Worm (Caenorhabditis elegans): ENCODE data around the gene K02G10.15.

The K02G10.15 gene

ce11 chrX:4667788-4668187 lies 14.7 kb downstream of the K02G10.15 start, which contains the start of gene mfsd-12:
mfsd-12 (plus strand) TSS chrX:4668088.
- TF ChIP-seq sea-1 (GFP tag; conservative IDR thresholded peaks at IDR 0.05), result no peak
- no peak for TF ChIP-seq tbx-37 (GFP tag; conservative IDR thresholded peaks at IDR 0.05)
- no peak for TF ChIP-seq hmg-4 (GFP tag; optimal IDR thresholded peaks at IDR 0.05)
- TF ChIP-seq scrt-1 (GFP tag; IDR thresholded peaks at IDR 0.05), result no peak
- no peak for TF ChIP-seq ets-7 (tag; optimal IDR thresholded peaks at IDR 0.05)
- TF ChIP-seq F13C5.2 (tag; optimal IDR thresholded peaks at IDR 0.05), result no peak
- TF ChIP-seq flt-1 (GFP tag; IDR thresholded peaks at IDR 0.05), result no peak
- no peak for TF ChIP-seq ceh-36 (tag; optimal IDR thresholded peaks at IDR 0.05)
- no peak for TF ChIP-seq pes-1 (GFP tag; IDR thresholded peaks at IDR 0.05)
- TF ChIP-seq tbx-11 (GFP tag; IDR thresholded peaks at IDR 0.05), result no peak
- TF ChIP-seq B0310.2 (tag; optimal IDR thresholded peaks at IDR 0.05), result no peak
- TF ChIP-seq hnd-1 (tag; optimal IDR thresholded peaks at IDR 0.05), result no peak
- TF ChIP-seq ceh-13 (GFP tag; optimal IDR thresholded peaks at IDR 0.05), result no peak
- TF ChIP-seq ama-1 (optimal IDR thresholded peaks at IDR 0.05), result no peak

ce11 chrX:4664649-4665048 lies 17.9 kb downstream of the K02G10.15 start:
- TF ChIP-seq F13C5.2 (tag; optimal IDR thresholded peaks at IDR 0.05) (no peak), tbx-37 (GFP tag; conservative IDR thresholded peaks at IDR 0.05) (no peak), ceh-13 (GFP tag; optimal IDR thresholded peaks at IDR 0.05) (no peak), sea-1 (GFP tag; conservative IDR thresholded peaks at IDR 0.05) (no peak), tra-4 (tag; optimal IDR thresholded peaks at IDR 0.05) (no peak), hnd-1 (tag; optimal IDR thresholded peaks at IDR 0.05) (no peak), ceh-36 (tag; optimal IDR thresholded peaks at IDR 0.05) (no peak)

ce11 chrX:4662964-4663684 lies 19.4 kb downstream of the K02G10.15 start:
- TF ChIP-seq sea-1 (GFP tag; conservative IDR thresholded peaks at IDR 0.05) (no peak), tbx-11 (GFP tag; IDR thresholded peaks at IDR 0.05) (no peak), hmg-4 (GFP tag; optimal IDR thresholded peaks at IDR 0.05) (no peak), tra-4 (tag; optimal IDR thresholded peaks at IDR 0.05) (no peak), flt-1 (GFP tag; IDR thresholded peaks at IDR 0.05) (no peak), ets-7 (tag; optimal IDR thresholded peaks at IDR 0.05) (no peak), B0310.2 (tag; optimal IDR thresholded peaks at IDR 0.05) (no peak), pes-1 (GFP tag; IDR thresholded peaks at IDR 0.05) (no peak), ama-1 (optimal IDR thresholded peaks at IDR 0.05) (no peak), aly-1 (tag; optimal IDR thresholded peaks at IDR 0.05) (no peak), F13C5.2 (tag; optimal IDR thresholded peaks at IDR 0.05) (no peak), scrt-1 (GFP tag; IDR thresholded peaks at IDR 0.05) (no peak), ceh-13 (GFP tag; optimal IDR thresholded peaks at IDR 0.05) (no peak)

- TF ChIP-seq flt-1 (GFP tag; IDR thresholded peaks at IDR 0.05) (no peak), tbx-37 (GFP tag; conservative IDR thresholded peaks at IDR 0.05) (no peak), hmg-4 (GFP tag; optimal IDR thresholded peaks at IDR 0.05) (no peak), ets-7 (tag; optimal IDR thresholded peaks at IDR 0.05) (no peak), hmbx-1 (tag; optimal IDR thresholded peaks at IDR 0.05) (no peak), B0310.2 (tag; optimal IDR thresholded peaks at IDR 0.05) (no peak), F13C5.2 (tag; optimal IDR thresholded peaks at IDR 0.05) (no peak), scrt-1 (GFP tag; IDR thresholded peaks at IDR 0.05) (no peak), ama-1 (optimal IDR thresholded peaks at IDR 0.05) (no peak), ceh-36 (tag; optimal IDR thresholded peaks at IDR 0.05) (no peak), tra-4 (tag; optimal IDR thresholded peaks at IDR 0.05) (no peak), sea-1 (GFP tag; conservative IDR thresholded peaks at IDR 0.05) (no peak), ceh-13 (GFP tag; optimal IDR thresholded peaks at IDR 0.05) (no peak), hnd-1 (tag; optimal IDR thresholded peaks at IDR 0.05) (no peak), tbx-11 (GFP tag; IDR thresholded peaks at IDR 0.05) (no peak), pes-1 (GFP tag; IDR thresholded peaks at IDR 0.05) (no peak), aly-1 (tag; optimal IDR thresholded peaks at IDR 0.05) (no peak)
These were observed 20.2 kb downstream of the K02G10.15 start for ce11 chrX:4662293-4662825.

- TF ChIP-seq hmg-4 (GFP tag; optimal IDR thresholded peaks at IDR 0.05), result no peak
These were observed 22.1 kb downstream of the K02G10.15 start, which contains the start of gene nhr-45 for ce11 chrX:4660268-4660880. nhr-45 (minus strand) TSS chrX:4660318.

- TF ChIP-seq flt-1 (GFP tag; IDR thresholded peaks at IDR 0.05) (no peak), ceh-36 (tag; optimal IDR thresholded peaks at IDR 0.05) (no peak), scrt-1 (GFP tag; IDR thresholded peaks at IDR 0.05) (no peak), tbx-37 (GFP tag; conservative IDR thresholded peaks at IDR 0.05) (no peak), F13C5.2 (tag; optimal IDR thresholded peaks at IDR 0.05) (no peak), ets-7 (tag; optimal IDR thresholded peaks at IDR 0.05) (no peak), hnd-1 (tag; optimal IDR thresholded peaks at IDR 0.05) (no peak), aly-1 (tag; optimal IDR thresholded peaks at IDR 0.05) (no peak), tra-4 (tag; optimal IDR thresholded peaks at IDR 0.05) (no peak), pes-1 (GFP tag; IDR thresholded peaks at IDR 0.05) (no peak)
These were observed 23.8 kb downstream of the K02G10.15 start for ce11 chrX:4658706-4659105.

- TF ChIP-seq F13C5.2 (tag; optimal IDR thresholded peaks at IDR 0.05) (no peak), pes-1 (GFP tag; IDR thresholded peaks at IDR 0.05) (no peak), aly-1 (tag; optimal IDR thresholded peaks at IDR 0.05) (no peak), hmg-4 (GFP tag; optimal IDR thresholded peaks at IDR 0.05) (no peak), tra-4 (tag; optimal IDR thresholded peaks at IDR 0.05) (no peak), ceh-36 (tag; optimal IDR thresholded peaks at IDR 0.05) (no peak), sea-1 (GFP tag; conservative IDR thresholded peaks at IDR 0.05) (no peak)
These were observed 24.2 kb downstream of the K02G10.15 start for ce11 chrX:4658303-4658702.

Data from whole organism, early embryonic.